Worm (Caenorhabditis elegans) whole organism, mixed stage, embryonic: Measurements from ENCODE around the gene Y7A5A.1.

ENCODE experiments used
- blmp-1 ChIP-seq: fragments of 150-350 bp; optimal IDR thresholded peaks from 2 replicates; lab custom pipeline; 2014; ENCODE audit warnings: missing biosample characterization, missing genetic modification characterization
- elt-3 ChIP-seq: fragments of 150-350 bp; optimal IDR thresholded peaks from 2 replicates; lab custom pipeline; 2014; ENCODE audit warnings: missing biosample characterization, missing genetic modification characterization
- lsy-2 ChIP-seq: fragments of 150-350 bp; optimal IDR thresholded peaks from 2 replicates; lab custom pipeline; 2014; ENCODE audit warnings: missing biosample characterization, missing genetic modification characterization
- mab-5 ChIP-seq: fragments of 150-350 bp; optimal IDR thresholded peaks from 2 replicates; lab custom pipeline; 2014; ENCODE audit warnings: missing biosample characterization, missing genetic modification characterization
- nhr-237 ChIP-seq: fragments of 150-350 bp; optimal IDR thresholded peaks from 2 replicates; lab custom pipeline; 2014; ENCODE audit warnings: missing biosample characterization, missing genetic modification characterization
- nhr-28 ChIP-seq: fragments of 150-350 bp; optimal IDR thresholded peaks from 2 replicates; lab custom pipeline; 2014; ENCODE audit warnings: missing biosample characterization, missing genetic modification characterization
- pha-4 ChIP-seq: fragments of 150-350 bp; optimal IDR thresholded peaks from 2 replicates; lab custom pipeline; 2018; ENCODE audit warnings: missing biosample characterization, missing genetic modification reagents, missing genetic modification characterization
- snpc-4 ChIP-seq: fragments of 150-350 bp; optimal IDR thresholded peaks from 2 replicates; lab custom pipeline; 2014; ENCODE audit warnings: missing biosample characterization, missing genetic modification characterization
- sptf-1 ChIP-seq: sonication (generic microtip); optimal IDR thresholded peaks from 2 replicates; lab custom pipeline; 2017; ENCODE audit warnings: mild to moderate bottlenecking, missing genetic modification characterization, moderate library complexity, missing compliant biosample characterization

- no peak for TF ChIP-seq nhr-237 (tag; lab: Kevin White, UChicago)
- no peak for TF ChIP-seq elt-3
- TF ChIP-seq pha-4 (tag; lab: Kevin White, UChicago) = no peak
- TF ChIP-seq lsy-2 = no peak
- no peak for TF ChIP-seq blmp-1 (tag; lab: Kevin White, UChicago)
- TF ChIP-seq mab-5 (tag; lab: Kevin White, UChicago) = no peak
- TF ChIP-seq sptf-1 (tag; lab: Kevin White, UChicago) = no peak
- no peak for TF ChIP-seq snpc-4 (tag; lab: Kevin White, UChicago)
- TF ChIP-seq nhr-28 (tag; lab: Kevin White, UChicago) = no peak
Measured at ce11 chrX:15751245-15751644, 20.0 kb downstream of the Y7A5A.1 start.
